Worm (Caenorhabditis elegans) whole organism, L4 larva: Measurements from ENCODE around the gene Y57G11C.23.

Experiments
- F26F4.8 ChIP-seq: fragments of 200-800 bp; sonication (Bioruptor generic); conservative IDR thresholded peaks from 2 replicates; pipeline ENCODE4 v1.3.6; 2022; ENCODE audit warnings: missing genetic modification characterization, missing compliant biosample characterization
- aly-2 ChIP-seq: sonication (generic microtip); optimal IDR thresholded peaks from 2 replicates; lab custom pipeline; 2018; ENCODE audit warnings: missing biosample characterization, missing genetic modification characterization
- attf-4 ChIP-seq: sonication (generic microtip); optimal IDR thresholded peaks from 3 replicates; lab custom pipeline; 2017; ENCODE audit warnings: missing biosample characterization, missing genetic modification characterization
- daf-12 ChIP-seq: fragments of 150-350 bp; optimal IDR thresholded peaks from 2 replicates; lab custom pipeline; 2014; ENCODE audit warnings: missing biosample characterization, missing genetic modification reagents, missing genetic modification characterization
- fos-1 ChIP-seq: fragments of 150-350 bp; optimal IDR thresholded peaks from 2 replicates; lab custom pipeline; 2014; ENCODE audit warnings: missing biosample characterization, missing genetic modification characterization
- hif-1 ChIP-seq, 2 experiments: sonication (generic microtip); optimal IDR thresholded peaks; 2 replicates each; lab custom pipeline; 2016 to 2017; ENCODE audit warnings: missing compliant biosample characterization in 2 of 2, missing genetic modification characterization in 2 of 2, missing genetic modification reagents in 2 of 2, missing genotype in 2 of 2, mild to moderate bottlenecking in 1 of 2
- lin-1 ChIP-seq: fragments of 200-800 bp; sonication (Bioruptor generic); IDR thresholded peaks from 2 replicates; pipeline ENCODE4 v1.3.6; 2022; ENCODE audit warnings: missing genetic modification reagents, missing genetic modification characterization, missing compliant biosample characterization
- lin-39 ChIP-seq: fragments of 150-350 bp; optimal IDR thresholded peaks from 2 replicates; lab custom pipeline; 2014; ENCODE audit warnings: missing biosample characterization, missing genetic modification reagents, missing genetic modification characterization
- nhr-11 ChIP-seq: fragments of 150-350 bp; optimal IDR thresholded peaks from 2 replicates; lab custom pipeline; 2014; ENCODE audit warnings: missing biosample characterization, missing genetic modification characterization
- nhr-28 ChIP-seq: fragments of 150-350 bp; optimal IDR thresholded peaks from 2 replicates; lab custom pipeline; 2014; ENCODE audit warnings: missing biosample characterization, missing genetic modification characterization
- nhr-6 ChIP-seq: fragments of 150-350 bp; optimal IDR thresholded peaks from 2 replicates; lab custom pipeline; 2014; ENCODE audit warnings: missing biosample characterization, missing genetic modification characterization
- vab-7 ChIP-seq: fragments of 200-800 bp; sonication (Bioruptor generic); IDR thresholded peaks from 2 replicates; pipeline ENCODE4 v1.3.6; 2022; ENCODE audit warnings: missing genetic modification reagents, missing genetic modification characterization, missing compliant biosample characterization

ce11 chrIV:14877657-14878056 lies 16.1 kb upstream of the Y57G11C.23 start:
- TF ChIP-seq daf-12 (tag; lab: Kevin White, UChicago) (no peak), lin-1 (GFP tag; lab: Robert Waterston, UW) (no peak), hif-1 (tag; optimal IDR thresholded peaks at IDR 0.05; lab: Kevin White, UChicago) (no peak), attf-4 (tag; lab: Kevin White, UChicago) (no peak), nhr-6 (tag; lab: Kevin White, UChicago) (no peak), aly-2 (tag; lab: Kevin White, UChicago) (no peak), fos-1 (tag; lab: Kevin White, UChicago) (no peak), vab-7 (GFP tag; lab: Robert Waterston, UW) (no peak), nhr-28 (no peak), F26F4.8 (GFP tag; lab: Robert Waterston, UW) (no peak), nhr-11 (tag; lab: Kevin White, UChicago) (no peak), lin-39 (tag; lab: Kevin White, UChicago) (no peak)
